Comparison of ENCODE assay signal across 2 fruit fly cellular contexts in genomic region chr3R:24141013-24141592, dm6.
A peak's percentile ranks its signal among the peaks of the same experiment; 100 is the strongest.
TF ChIP-seq lines count a peak whose summit lies in the region.

Gene Kal1, plus strand, starts transcription at chr3R:24141395.

TF ChIP-seq in whole organism, embryonic, 481 proteins besides CTCF, POLR2A, EP300 and RAD21 (continued from another document and continues in another):
- TF ChIP-seq CG6254 (GFP tag; optimal IDR thresholded peaks at IDR 0.05; lab: Kevin White, UChicago) (peak; percentile 95), lab (GFP tag; optimal IDR thresholded peaks at IDR 0.05; lab: Kevin White, UChicago) (peak; percentile 96), CG11504 (tag; optimal IDR thresholded peaks at IDR 0.05; lab: Kevin White, UChicago) (peak; percentile 95), CG10654 (GFP tag; optimal IDR thresholded peaks at IDR 0.05; lab: Kevin White, UChicago) (peak; percentile 83), H15 (GFP tag; IDR thresholded peaks at IDR 0.05; lab: Robert Waterston, UW) (peak; percentile 90), CG34422 (GFP tag; IDR thresholded peaks at IDR 0.05; lab: Robert Waterston, UW) (peak; percentile 90), Neu2 (GFP tag; optimal IDR thresholded peaks at IDR 0.05; lab: Kevin White, UChicago; ENCODE audit: borderline replicate concordance) (no peak), nom (GFP tag; optimal IDR thresholded peaks at IDR 0.05; lab: Kevin White, UChicago) (peak; percentile 97), Dip2 (GFP tag; IDR thresholded peaks at IDR 0.05; lab: Robert Waterston, UW) (peak; percentile 54; the same call in 1 of the 2 replicates), dysf (GFP tag; IDR thresholded peaks at IDR 0.05; lab: Robert Waterston, UW) (peak; percentile 92), CG11560 (tag; IDR thresholded peaks at IDR 0.05; lab: Robert Waterston, UW) (peak; percentile 72; the same call in 2 of the 3 replicates), slou (GFP tag; optimal IDR thresholded peaks at IDR 0.05; lab: Kevin White, UChicago) (peak; percentile 9), dpn (GFP tag; optimal IDR thresholded peaks at IDR 0.05; lab: Kevin White, UChicago) (peak in 1 of 2 experiments; percentile 86), CG33557 (GFP tag; optimal IDR thresholded peaks at IDR 0.05; lab: Kevin White, UChicago) (peak; percentile 86), CG10209 (GFP tag; optimal IDR thresholded peaks at IDR 0.05; lab: Kevin White, UChicago) (peak; percentile 91), CG3847 (GFP tag; IDR thresholded peaks at IDR 0.05; lab: Robert Waterston, UW) (peak; percentile 87), CG33213 (GFP tag; optimal IDR thresholded peaks at IDR 0.05; lab: Kevin White, UChicago) (peak; percentile 2), CG3281 (GFP tag; optimal IDR thresholded peaks at IDR 0.05; lab: Kevin White, UChicago) (peak; percentile 85), tin (GFP tag; optimal IDR thresholded peaks at IDR 0.05; lab: Kevin White, UChicago) (peak; percentile 90), ken (GFP tag; IDR thresholded peaks at IDR 0.05; lab: Robert Waterston, UW) (peak; percentile 90), Chrac-16 (GFP tag; optimal IDR thresholded peaks at IDR 0.05; lab: Kevin White, UChicago) (peak; percentile 69), D19A (tag; optimal IDR thresholded peaks at IDR 0.05; lab: Kevin White, UChicago) (peak; percentile 93), E2f1 (GFP tag; IDR thresholded peaks at IDR 0.05; lab: Robert Waterston, UW) (peak; percentile 88), Ssrp (tag; optimal IDR thresholded peaks at IDR 0.05; lab: Kevin White, UChicago) (peak; percentile 92), CG31441 (GFP tag; IDR thresholded peaks at IDR 0.05; lab: Robert Waterston, UW) (peak; percentile 96), nerfin-1 (tag; optimal IDR thresholded peaks at IDR 0.05; lab: Kevin White, UChicago) (peak; percentile 91), ab (GFP tag; optimal IDR thresholded peaks at IDR 0.05; lab: Kevin White, UChicago) (no peak), Hr3 (GFP tag; optimal IDR thresholded peaks at IDR 0.05; lab: Kevin White, UChicago) (peak; percentile 87), bcd (GFP tag; optimal IDR thresholded peaks at IDR 0.05; lab: Kevin White, UChicago) (peak; percentile 90), wdn (GFP tag; IDR thresholded peaks at IDR 0.05; lab: Robert Waterston, UW) (peak; percentile 64; the same call in 1 of the 2 replicates), onecut (GFP tag; IDR thresholded peaks at IDR 0.05; lab: Robert Waterston, UW) (peak; percentile 87), CG32532 (GFP tag; IDR thresholded peaks at IDR 0.05; lab: Robert Waterston, UW) (peak; percentile 87), seq (GFP tag; IDR thresholded peaks at IDR 0.05; lab: Robert Waterston, UW) (peak; percentile 95), MBD-R2 (GFP tag; IDR thresholded peaks at IDR 0.05; lab: Robert Waterston, UW) (peak; percentile 58), odd (GFP tag; optimal IDR thresholded peaks at IDR 0.05; lab: Kevin White, UChicago) (peak; percentile 94), CG7839 (tag; optimal IDR thresholded peaks at IDR 0.05; lab: Kevin White, UChicago) (peak; percentile 94), cwo (GFP tag; optimal IDR thresholded peaks at IDR 0.05; lab: Kevin White, UChicago) (peak; percentile 82), CG5180 (GFP tag; optimal IDR thresholded peaks at IDR 0.05; lab: Kevin White, UChicago) (peak; percentile 85), crol (GFP tag; IDR thresholded peaks at IDR 0.05; lab: Robert Waterston, UW) (peak; percentile 69), CG12219 (GFP tag; optimal IDR thresholded peaks at IDR 0.05; lab: Kevin White, UChicago) (peak; percentile 93), Hr51 (GFP tag; optimal IDR thresholded peaks at IDR 0.05; lab: Kevin White, UChicago) (peak; percentile 17 to 96), Dll (GFP tag; IDR thresholded peaks at IDR 0.05; lab: Robert Waterston, UW; ENCODE audit: partially characterized antibody) (0 out of 4 replicates have a peak, but pooled peaks have one; percentile 44), CG8089 (GFP tag; optimal IDR thresholded peaks at IDR 0.05; lab: Kevin White, UChicago) (no peak), CG8359 (GFP tag; optimal IDR thresholded peaks at IDR 0.05; lab: Kevin White, UChicago; ENCODE audit: borderline replicate concordance) (peak; percentile 81), CG2712 (tag; optimal IDR thresholded peaks at IDR 0.05; lab: Kevin White, UChicago) (peak; percentile 97), maf-S (GFP tag; optimal IDR thresholded peaks at IDR 0.05; lab: Kevin White, UChicago) (no peak), CHES-1-like (GFP tag; optimal IDR thresholded peaks at IDR 0.05; lab: Kevin White, UChicago) (no peak), kni (GFP tag; optimal IDR thresholded peaks at IDR 0.05; lab: Kevin White, UChicago) (peak; percentile 58), CG18619 (GFP tag; optimal IDR thresholded peaks at IDR 0.05; lab: Kevin White, UChicago) (peak; percentile 81), CG3163 (GFP tag; optimal IDR thresholded peaks at IDR 0.05; lab: Kevin White, UChicago) (no peak), C15 (GFP tag; IDR thresholded peaks at IDR 0.05; lab: Robert Waterston, UW) (peak; percentile 68; the same call in 1 of the 3 replicates), Ravus (GFP tag; IDR thresholded peaks at IDR 0.05; lab: Robert Waterston, UW) (peak; percentile 67; the same call in 1 of the 2 replicates), CG11723 (GFP tag; optimal IDR thresholded peaks at IDR 0.05; lab: Kevin White, UChicago) (peak; percentile 91), CG31388 (GFP tag; optimal IDR thresholded peaks at IDR 0.05; lab: Kevin White, UChicago) (peak; percentile 58), Nf-YB (GFP tag; optimal IDR thresholded peaks at IDR 0.05; lab: Kevin White, UChicago) (peak; percentile 82), lilli (GFP tag; optimal IDR thresholded peaks at IDR 0.05; lab: Kevin White, UChicago) (peak; percentile 52), CG11247 (GFP tag; IDR thresholded peaks at IDR 0.05; lab: Robert Waterston, UW) (peak; percentile 78), pros (GFP tag; optimal IDR thresholded peaks at IDR 0.05; lab: Kevin White, UChicago) (no peak), CG30020 (tag; optimal IDR thresholded peaks at IDR 0.05; lab: Kevin White, UChicago) (peak; percentile 64), Rfx (GFP tag; IDR thresholded peaks at IDR 0.05; lab: Robert Waterston, UW) (peak; percentile 80), dimm (GFP tag; IDR thresholded peaks at IDR 0.05; lab: Robert Waterston, UW) (peak; percentile 83), CG13894 (tag; optimal IDR thresholded peaks at IDR 0.05; lab: Kevin White, UChicago) (no peak), mld (GFP tag; IDR thresholded peaks at IDR 0.05; lab: Robert Waterston, UW; ENCODE audit: partially characterized antibody) (no peak), stc (GFP tag; IDR thresholded peaks at IDR 0.05; lab: Robert Waterston, UW) (peak; percentile 95)

TF ChIP-seq in whole organism, prepupa, 60 proteins besides CTCF, POLR2A, EP300 and RAD21 (continued from another document):
- TF ChIP-seq Ets96B (tag; optimal IDR thresholded peaks at IDR 0.05; lab: Kevin White, UChicago): peak; percentile 99
- TF ChIP-seq Smox (GFP tag; optimal IDR thresholded peaks at IDR 0.05; lab: Kevin White, UChicago): peak; percentile 93
- peak; percentile 99 for TF ChIP-seq CG6792 (GFP tag; optimal IDR thresholded peaks at IDR 0.05; lab: Kevin White, UChicago)
- peak; percentile 93 for TF ChIP-seq Sox14 (GFP tag; optimal IDR thresholded peaks at IDR 0.05; lab: Kevin White, UChicago)
- peak; percentile 98 for TF ChIP-seq achi (GFP tag; optimal IDR thresholded peaks at IDR 0.05; lab: Kevin White, UChicago)
- no peak for TF ChIP-seq Hr38 (GFP tag; optimal IDR thresholded peaks at IDR 0.05; lab: Kevin White, UChicago)
- TF ChIP-seq CG8119 (GFP tag; IDR thresholded peaks at IDR 0.05; lab: Robert Waterston, UW): peak; percentile 99
- peak; percentile 96 for TF ChIP-seq CG6276 (GFP tag; optimal IDR thresholded peaks at IDR 0.05; lab: Kevin White, UChicago)
- peak; percentile 87 for TF ChIP-seq CG4318 (GFP tag; optimal IDR thresholded peaks at IDR 0.05; lab: Kevin White, UChicago)
